Worm (Caenorhabditis elegans) whole organism, L1 larva: ENCODE results near the gene nhr-142.

Experiments
- C34B4.2 ChIP-seq: sonication (generic microtip); optimal IDR thresholded peaks from 2 replicates; lab custom pipeline; 2017; ENCODE audit warnings: mild to moderate bottlenecking, missing genetic modification characterization, missing compliant biosample characterization
- F16B12.6 ChIP-seq: fragments of 150-350 bp; optimal IDR thresholded peaks from 2 replicates; lab custom pipeline; 2014; ENCODE audit warnings: missing biosample characterization, missing genetic modification characterization
- aly-2 ChIP-seq: fragments of 150-350 bp; optimal IDR thresholded peaks from 2 replicates; lab custom pipeline; 2014; ENCODE audit warnings: missing biosample characterization, missing genetic modification characterization
- ama-1 ChIP-seq: fragments of 150-350 bp; optimal IDR thresholded peaks from 2 replicates; lab custom pipeline; 2014
- blmp-1 ChIP-seq: fragments of 150-350 bp; optimal IDR thresholded peaks from 2 replicates; lab custom pipeline; 2014; ENCODE audit warnings: missing biosample characterization, missing genetic modification characterization
- ceh-8 ChIP-seq: fragments of 200-800 bp; sonication (Bioruptor generic); optimal IDR thresholded peaks from 2 replicates; lab custom pipeline; 2018; ENCODE audit warnings: mild to moderate bottlenecking, missing genetic modification characterization, moderate library complexity, missing compliant biosample characterization
- ceh-82 ChIP-seq, 3 experiments: fragments of 150-350 bp in 1 of 3; sonication (generic microtip) in 2 of 3; optimal IDR thresholded peaks; 2 replicates each; lab custom pipeline; 2014 to 2017; ENCODE audit warnings: missing biosample characterization in 3 of 3, missing genetic modification characterization in 3 of 3
- ceh-88 ChIP-seq: fragments of 200-800 bp; sonication (Bioruptor generic); IDR thresholded peaks from 2 replicates; pipeline ENCODE4 v1.3.6; 2022; ENCODE audit warnings: missing genetic modification characterization, missing compliant biosample characterization
- ceh-90 ChIP-seq: sonication (generic microtip); optimal IDR thresholded peaks from 2 replicates; lab custom pipeline; 2016; ENCODE audit warnings: missing genetic modification characterization, missing compliant biosample characterization
- ces-1 ChIP-seq: fragments of 150-350 bp; optimal IDR thresholded peaks from 2 replicates; lab custom pipeline; 2014; ENCODE audit warnings: missing biosample characterization, missing genetic modification reagents, missing genetic modification characterization
- dsc-1 ChIP-seq: sonication (generic microtip); optimal IDR thresholded peaks from 2 replicates; lab custom pipeline; 2016; ENCODE audit warnings: mild to moderate bottlenecking, missing genetic modification characterization, missing compliant biosample characterization
- efl-1 ChIP-seq, 4 experiments: fragments of 150-350 bp; optimal IDR thresholded peaks in 3 of 4; peaks in 1 of 4; 1 replicate in 1 of 4; 2 replicates in 3 of 4; lab custom pipeline; 2014; ENCODE audit warnings: missing biosample characterization in 2 of 4, missing genetic modification characterization in 2 of 4, missing genetic modification reagents in 2 of 4
- elt-2 ChIP-seq: sonication (generic microtip); optimal IDR thresholded peaks from 2 replicates; lab custom pipeline; 2016; ENCODE audit warnings: missing genetic modification characterization, mild to moderate bottlenecking, inconsistent platforms, missing compliant biosample characterization, missing genetic modification reagents
- ets-5 ChIP-seq: fragments of 200-800 bp; sonication (Bioruptor generic); IDR thresholded peaks from 2 replicates; pipeline ENCODE4 v1.3.6; 2022; ENCODE audit warnings: missing genetic modification characterization, missing compliant biosample characterization
- fkh-4 ChIP-seq: sonication (generic microtip); optimal IDR thresholded peaks from 2 replicates; lab custom pipeline; 2016; ENCODE audit warnings: missing compliant biosample characterization, missing genetic modification characterization, borderline replicate concordance
- fkh-8 ChIP-seq: sonication (generic microtip); optimal IDR thresholded peaks from 2 replicates; lab custom pipeline; 2016; ENCODE audit warnings: mild to moderate bottlenecking, missing genetic modification characterization, missing compliant biosample characterization
- grh-1 ChIP-seq: fragments of 200-800 bp; sonication (Bioruptor generic); IDR thresholded peaks from 2 replicates; pipeline ENCODE4 v1.3.6; 2022; ENCODE audit warnings: missing genetic modification reagents, missing genetic modification characterization, missing compliant biosample characterization
- hlh-4 ChIP-seq: sonication (generic microtip); optimal IDR thresholded peaks from 2 replicates; lab custom pipeline; 2016; ENCODE audit warnings: mild to moderate bottlenecking, missing genetic modification characterization, missing compliant biosample characterization
- irx-1 ChIP-seq: sonication (generic microtip); optimal IDR thresholded peaks from 2 replicates; lab custom pipeline; 2016; ENCODE audit warnings: missing genetic modification characterization, missing compliant biosample characterization
- lin-13 ChIP-seq: fragments of 150-350 bp; optimal IDR thresholded peaks from 2 replicates; lab custom pipeline; 2014; ENCODE audit warnings: missing biosample characterization, missing genetic modification reagents, missing genetic modification characterization
- lin-15B ChIP-seq: fragments of 150-350 bp; sonication (generic microtip); optimal IDR thresholded peaks from 3 replicates; lab custom pipeline; 2014; ENCODE audit warnings: missing biosample characterization, missing genetic modification characterization
- lin-39 ChIP-seq: fragments of 150-350 bp; optimal IDR thresholded peaks from 2 replicates; lab custom pipeline; 2014; ENCODE audit warnings: missing biosample characterization, missing genetic modification reagents, missing genetic modification characterization
- lsy-2 ChIP-seq, 2 experiments: fragments of 150-350 bp; optimal IDR thresholded peaks; 2 replicates each; lab custom pipeline; 2014; ENCODE audit warnings: missing biosample characterization in 2 of 2, missing genetic modification characterization in 2 of 2
- mab-9 ChIP-seq: fragments of 200-800 bp; sonication (Bioruptor generic); IDR thresholded peaks from 2 replicates; pipeline ENCODE4 v1.3.6; 2022; ENCODE audit warnings: missing genetic modification reagents, missing genetic modification characterization, missing compliant biosample characterization
- nhr-11 ChIP-seq: fragments of 150-350 bp; optimal IDR thresholded peaks from 2 replicates; lab custom pipeline; 2014; ENCODE audit warnings: missing biosample characterization, missing genetic modification characterization
- nhr-12 ChIP-seq: sonication (generic microtip); optimal IDR thresholded peaks from 2 replicates; lab custom pipeline; 2017; ENCODE audit warnings: missing biosample characterization, missing genetic modification characterization
- nhr-19 ChIP-seq: fragments of 200-800 bp; sonication (Bioruptor generic); conservative IDR thresholded peaks from 2 replicates; pipeline ENCODE4 v1.3.6; 2022; ENCODE audit warnings: missing genetic modification characterization, missing compliant biosample characterization
- nhr-47 ChIP-seq: sonication (generic microtip); optimal IDR thresholded peaks from 2 replicates; lab custom pipeline; 2016; ENCODE audit warnings: mild to moderate bottlenecking, missing genetic modification characterization, moderate library complexity, missing compliant biosample characterization
- nhr-71 ChIP-seq: sonication (generic microtip); optimal IDR thresholded peaks from 2 replicates; lab custom pipeline; 2016; ENCODE audit warnings: mild to moderate bottlenecking, missing genetic modification characterization, moderate library complexity, missing compliant biosample characterization
- nhr-76 ChIP-seq: sonication (generic microtip); optimal IDR thresholded peaks from 2 replicates; lab custom pipeline; 2017; ENCODE audit warnings: missing biosample characterization, missing genetic modification characterization
- nhr-84 ChIP-seq: sonication (generic microtip); optimal IDR thresholded peaks from 2 replicates; lab custom pipeline; 2017; ENCODE audit warnings: missing biosample characterization, missing genetic modification characterization
- nhr-85 ChIP-seq: sonication (generic microtip); peaks from one replicate; lab custom pipeline; 2016; ENCODE audit warnings: missing genetic modification characterization, inconsistent platforms, missing compliant biosample characterization
- nhr-90 ChIP-seq: sonication (generic microtip); optimal IDR thresholded peaks from 2 replicates; lab custom pipeline; 2016; ENCODE audit warnings: mild to moderate bottlenecking, missing genetic modification characterization, missing compliant biosample characterization; ENCODE audit not compliant: poor library complexity
- pax-3 ChIP-seq: fragments of 200-800 bp; sonication (Bioruptor generic); optimal IDR thresholded peaks from 2 replicates; lab custom pipeline; 2018; ENCODE audit warnings: mild to moderate bottlenecking, missing genetic modification characterization, moderate library complexity, missing compliant biosample characterization
- rnt-1 ChIP-seq: sonication (generic microtip); optimal IDR thresholded peaks from 2 replicates; lab custom pipeline; 2016; ENCODE audit warnings: mild to moderate bottlenecking, missing genetic modification characterization, moderate library complexity, missing compliant biosample characterization
- skn-1 ChIP-seq: fragments of 150-350 bp; optimal IDR thresholded peaks from 2 replicates; lab custom pipeline; 2014; ENCODE audit warnings: missing biosample characterization, missing genetic modification characterization
- snpc-4 ChIP-seq: fragments of 150-350 bp; optimal IDR thresholded peaks from 2 replicates; lab custom pipeline; 2014; ENCODE audit warnings: missing biosample characterization, missing genetic modification characterization
- swsn-7 ChIP-seq: sonication (generic microtip); optimal IDR thresholded peaks from 2 replicates; lab custom pipeline; 2016; ENCODE audit warnings: missing genetic modification characterization, missing compliant biosample characterization
- unc-86 ChIP-seq: sonication (generic microtip); optimal IDR thresholded peaks from 2 replicates; lab custom pipeline; 2016; ENCODE audit warnings: missing genetic modification characterization, missing compliant biosample characterization
- xbp-1 ChIP-seq: sonication (generic microtip); optimal IDR thresholded peaks from 2 replicates; lab custom pipeline; 2016; ENCODE audit warnings: missing genetic modification characterization, missing compliant biosample characterization
- zip-4 ChIP-seq: fragments of 200-800 bp; sonication (Bioruptor generic); optimal IDR thresholded peaks from 2 replicates; lab custom pipeline; 2018; ENCODE audit warnings: mild to moderate bottlenecking, missing genetic modification characterization, moderate library complexity, missing compliant biosample characterization
- ztf-11 ChIP-seq, 2 experiments: sonication (generic microtip); optimal IDR thresholded peaks; 2 replicates each; lab custom pipeline; 2016 to 2017; ENCODE audit warnings: missing genetic modification characterization in 2 of 2, missing biosample characterization in 1 of 2, missing compliant biosample characterization in 1 of 2

Gene nhr-142

DNA sequence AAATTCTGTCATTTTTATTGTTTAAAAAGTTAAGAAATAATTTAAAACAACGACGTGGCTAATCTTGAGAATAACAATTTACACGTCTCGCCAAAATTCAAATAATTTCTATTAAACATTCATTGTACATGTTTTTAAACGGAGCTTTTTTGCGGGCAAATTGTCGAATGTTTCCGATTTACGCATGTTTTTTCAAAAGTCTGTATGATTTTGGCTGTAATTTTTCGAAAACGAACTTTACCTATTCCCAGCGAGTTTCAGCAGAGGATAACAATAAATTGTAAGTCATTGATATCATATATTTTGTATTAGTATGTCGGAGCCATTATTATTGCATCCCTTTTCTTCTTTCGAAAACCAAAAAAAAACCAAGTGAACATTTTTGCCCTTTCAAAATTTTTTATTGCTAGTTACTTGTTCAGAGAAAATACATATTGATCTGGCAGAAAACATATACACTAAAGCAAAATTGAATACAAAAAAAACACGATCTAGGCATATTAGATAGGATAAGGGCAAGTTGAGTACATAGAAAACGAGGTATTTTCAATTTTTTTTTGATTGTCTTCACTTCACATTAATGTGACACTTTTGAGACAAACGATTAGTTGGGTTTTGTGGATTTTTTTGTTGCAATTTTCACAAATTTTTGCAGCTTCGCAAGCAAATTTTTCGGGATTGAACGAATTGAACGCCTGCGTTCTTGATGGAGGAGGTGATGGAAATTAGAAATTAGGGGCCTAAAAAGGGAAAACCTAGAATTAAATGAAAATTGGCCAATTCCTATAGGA is 48.4 kb upstream of the nhr-142 start, which contains the start of gene F26F12.2 (continued):
- no peak for TF ChIP-seq ztf-11 (tag; optimal IDR thresholded peaks at IDR 0.05; lab: Kevin White, UChicago)
- no peak for TF ChIP-seq lin-15B (tag; lab: Kevin White, UChicago)
- no peak for TF ChIP-seq nhr-76 (tag; lab: Kevin White, UChicago)
- TF ChIP-seq nhr-71 (tag; lab: Kevin White, UChicago), result peak; percentile 27
- TF ChIP-seq nhr-90, result peak; percentile 9
- no peak for TF ChIP-seq nhr-84 (tag; lab: Kevin White, UChicago)
- no peak for TF ChIP-seq mab-9 (GFP tag; lab: Robert Waterston, UW)
- TF ChIP-seq ces-1 (GFP tag; lab: Kevin White, UChicago), result no peak
- no peak for TF ChIP-seq skn-1 (tag; lab: Kevin White, UChicago)
- no peak for TF ChIP-seq F16B12.6 (tag; lab: Kevin White, UChicago)
- no peak for TF ChIP-seq nhr-11 (tag; lab: Kevin White, UChicago)
- no peak for TF ChIP-seq lin-39 (tag; lab: Kevin White, UChicago)
- TF ChIP-seq ceh-90 (tag; lab: Kevin White, UChicago), result no peak
- no peak for TF ChIP-seq lin-13 (GFP tag; lab: Kevin White, UChicago)
- no peak for TF ChIP-seq ceh-82 (tag; optimal IDR thresholded peaks at IDR 0.05; lab: Kevin White, UChicago)
- TF ChIP-seq blmp-1, result no peak
- TF ChIP-seq irx-1, result no peak
- peak in 1 of 2 experiments; percentile 2 for TF ChIP-seq efl-1 (optimal IDR thresholded peaks at IDR 0.05; lab: Kevin White, UChicago)
- peak in 1 of 2 experiments; percentile 90 for TF ChIP-seq efl-1 (GFP tag; optimal IDR thresholded peaks at IDR 0.05 in 1 of 2; lab: Kevin White, UChicago)
- TF ChIP-seq rnt-1 (tag; lab: Kevin White, UChicago), result no peak
- no peak for TF ChIP-seq fkh-8
- TF ChIP-seq aly-2 (tag; lab: Kevin White, UChicago), result peak; percentile 30
- no peak for TF ChIP-seq lsy-2 (tag; optimal IDR thresholded peaks at IDR 0.05; lab: Kevin White, UChicago)
- TF ChIP-seq nhr-47 (tag; lab: Kevin White, UChicago), result peak; percentile 36
- TF ChIP-seq elt-2 (tag; lab: Kevin White, UChicago), result peak; percentile 9
- no peak for TF ChIP-seq fkh-4
- no peak for TF ChIP-seq snpc-4 (tag; lab: Kevin White, UChicago)
- no peak for TF ChIP-seq unc-86
- TF ChIP-seq hlh-4, result no peak
- TF ChIP-seq ceh-88, result no peak
- no peak for TF ChIP-seq nhr-12 (tag; lab: Kevin White, UChicago)
- no peak for TF ChIP-seq grh-1 (GFP tag; lab: Robert Waterston, UW)
- peak; percentile 3 for TF ChIP-seq dsc-1 (tag; lab: Kevin White, UChicago)
- TF ChIP-seq ama-1, result peak; percentile 74

DNA sequence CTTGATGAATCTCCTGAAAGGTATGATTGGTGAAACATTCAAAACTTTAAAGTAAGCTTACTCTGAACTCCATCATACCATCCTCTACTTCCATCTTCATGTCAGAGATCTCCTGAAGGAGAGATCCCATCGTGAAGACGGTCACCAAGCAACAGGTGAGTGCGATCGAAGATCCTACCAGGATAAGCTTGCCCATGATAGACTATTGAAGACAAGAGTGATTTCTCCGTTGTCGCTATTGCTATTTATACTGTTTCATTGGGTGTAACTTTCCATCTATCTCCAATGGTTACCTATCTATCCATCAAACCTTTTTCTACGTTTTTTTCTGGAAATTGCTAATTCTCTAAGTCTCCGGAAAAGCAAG is 46.2 kb upstream of the nhr-142 start, which contains the start of gene col-140:
col-140 (minus strand) TSS at position 219 of the 367 bp plus-strand sequence.
- TF ChIP-seq nhr-85 (tag; lab: Kevin White, UChicago) (peak; percentile 33), efl-1 (optimal IDR thresholded peaks at IDR 0.05; lab: Kevin White, UChicago) (no peak), efl-1 (GFP tag; optimal IDR thresholded peaks at IDR 0.05 in 1 of 2; lab: Kevin White, UChicago) (peak in 1 of 2 experiments; percentile 70), nhr-12 (tag; lab: Kevin White, UChicago) (no peak)

DNA sequence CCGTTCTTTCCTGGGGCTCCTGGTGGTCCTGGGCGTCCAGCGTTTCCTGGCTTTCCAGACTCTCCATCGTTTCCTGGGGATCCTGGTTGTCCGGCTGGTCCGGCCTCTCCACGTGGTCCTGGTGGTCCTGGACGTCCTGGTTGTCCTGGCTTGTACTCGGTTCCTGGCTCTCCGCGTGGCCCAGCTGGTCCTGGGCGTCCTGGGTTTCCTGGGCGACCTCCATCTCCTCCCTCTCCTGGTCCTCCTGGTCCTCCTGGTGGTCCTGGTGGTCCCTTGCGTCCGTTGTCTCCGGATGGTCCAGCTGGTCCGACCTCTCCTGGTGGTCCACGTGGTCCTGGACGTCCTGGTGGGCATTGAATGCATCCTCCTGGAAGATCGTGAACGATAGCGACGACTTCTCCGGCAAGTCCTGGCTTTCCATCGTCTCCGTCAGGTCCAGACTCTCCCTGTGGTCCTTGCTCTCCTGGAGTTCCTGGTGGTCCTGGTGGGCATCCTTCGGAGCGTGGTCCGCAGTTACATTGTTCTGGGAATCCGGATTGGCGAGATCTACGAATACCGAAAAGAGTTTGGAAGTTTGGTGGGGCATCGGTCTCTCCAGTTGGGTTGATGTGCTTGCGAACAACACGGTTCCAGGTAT is 45.7 kb upstream of the nhr-142 start:
- no peak for TF ChIP-seq lin-15B (tag; lab: Kevin White, UChicago)
- no peak for TF ChIP-seq elt-2 (tag; lab: Kevin White, UChicago)
- TF ChIP-seq swsn-7 (tag; lab: Kevin White, UChicago), result no peak
- TF ChIP-seq nhr-19 (GFP tag; lab: Robert Waterston, UW), result no peak
- no peak for TF ChIP-seq nhr-90
- TF ChIP-seq C34B4.2 (tag; lab: Kevin White, UChicago), result no peak
- no peak for TF ChIP-seq ceh-8
- no peak for TF ChIP-seq zip-4 (GFP tag; lab: Kevin White, UChicago)
- no peak for TF ChIP-seq xbp-1
- TF ChIP-seq pax-3 (tag; lab: Kevin White, UChicago), result no peak
- no peak for TF ChIP-seq ets-5 (GFP tag; lab: Robert Waterston, UW)
